Fruit fly (Drosophila melanogaster) whole organism, embryonic: ENCODE results near the gene Irbp18.
A peak's percentile ranks its signal among the peaks of the same experiment; 100 is the strongest.

Source experiments
- B-H1 ChIP-seq: fragments of 200-800 bp; sonication (Bioruptor generic); IDR thresholded peaks from 3 replicates; pipeline ENCODE4 v1.3.6; 2022; ENCODE audit warnings: missing biosample characterization, missing genetic modification characterization
- CG12299 ChIP-seq: fragments of 200-800 bp; sonication (Bioruptor generic); optimal IDR thresholded peaks from 2 replicates; lab custom pipeline; 2018; ENCODE audit warnings: missing biosample characterization, mild to moderate bottlenecking, missing genetic modification characterization
- CG13775 ChIP-seq: fragments of 200-800 bp; sonication (Bioruptor generic); optimal IDR thresholded peaks from 3 replicates; lab custom pipeline; 2017; ENCODE audit warnings: missing biosample characterization, mild to moderate bottlenecking, missing genetic modification characterization
- CG1647 ChIP-seq: fragments of 200-800 bp; sonication (Bioruptor generic); optimal IDR thresholded peaks from 3 replicates; lab custom pipeline; 2016; ENCODE audit warnings: missing biosample characterization, missing genetic modification characterization
- CG16779 ChIP-seq: fragments of 200-800 bp; sonication (Bioruptor generic); IDR thresholded peaks from 2 replicates; pipeline ENCODE4 v1.3.6; 2022; ENCODE audit warnings: missing biosample characterization, missing genetic modification characterization
- CG16813 ChIP-seq: fragments of 200-800 bp; sonication (Bioruptor generic); IDR thresholded peaks from 3 replicates; pipeline ENCODE4 v1.3.6; 2022; ENCODE audit warnings: missing biosample characterization, missing genetic modification characterization; ENCODE audit not compliant: partially characterized antibody
- CG17328 ChIP-seq: fragments of 200-800 bp; sonication (Bioruptor generic); IDR thresholded peaks from 2 replicates; pipeline ENCODE4 v1.3.6; 2022; ENCODE audit warnings: missing biosample characterization, missing genetic modification characterization
- CG30403 ChIP-seq: fragments of 200-800 bp; sonication (Bioruptor generic); optimal IDR thresholded peaks from 3 replicates; lab custom pipeline; 2016; ENCODE audit warnings: missing biosample characterization, missing genetic modification characterization
- CG30431 ChIP-seq: fragments of 200-800 bp; sonication (Bioruptor generic); optimal IDR thresholded peaks from 2 replicates; lab custom pipeline; 2017; ENCODE audit warnings: missing biosample characterization, missing genetic modification characterization
- CG4282 ChIP-seq: fragments of 200-800 bp; sonication (Bioruptor generic); optimal IDR thresholded peaks from 2 replicates; lab custom pipeline; 2016; ENCODE audit warnings: missing biosample characterization, missing genetic modification characterization
- CG4730 ChIP-seq: fragments of 200-800 bp; sonication (Bioruptor generic); IDR thresholded peaks from 2 replicates; pipeline ENCODE4 v1.3.6; 2022; ENCODE audit warnings: missing biosample characterization, missing genetic modification characterization
- CG4820 ChIP-seq: fragments of 200-800 bp; sonication (Bioruptor generic); optimal IDR thresholded peaks from 3 replicates; lab custom pipeline; 2016; ENCODE audit warnings: missing biosample characterization, missing genetic modification characterization
- CG6689 ChIP-seq: fragments of 200-800 bp; sonication (Bioruptor generic); IDR thresholded peaks from 2 replicates; pipeline ENCODE4 v1.3.6; 2022; ENCODE audit warnings: missing biosample characterization, missing genetic modification characterization
- CG7271 ChIP-seq: fragments of 200-800 bp; sonication (Bioruptor generic); optimal IDR thresholded peaks from 2 replicates; lab custom pipeline; 2018; ENCODE audit warnings: missing biosample characterization, mild to moderate bottlenecking, missing genetic modification characterization, moderate library complexity
- CG9609 ChIP-seq: fragments of 200-800 bp; sonication (Bioruptor generic); optimal IDR thresholded peaks from 3 replicates; lab custom pipeline; 2016; ENCODE audit warnings: missing biosample characterization, missing genetic modification characterization
- CHES-1-like ChIP-seq: fragments of 200-800 bp; sonication (Bioruptor generic); optimal IDR thresholded peaks from 2 replicates; lab custom pipeline; 2016; ENCODE audit warnings: missing biosample characterization, missing genetic modification characterization
- Chrac-16 ChIP-seq: fragments of 200-800 bp; sonication (Bioruptor generic); optimal IDR thresholded peaks from 3 replicates; lab custom pipeline; 2016; ENCODE audit warnings: missing biosample characterization, missing genetic modification characterization
- Dad ChIP-seq: fragments of 200-800 bp; sonication (Bioruptor generic); optimal IDR thresholded peaks from 3 replicates; lab custom pipeline; 2016; ENCODE audit warnings: missing biosample characterization, missing genetic modification characterization
- Dek ChIP-seq: fragments of 200-800 bp; sonication (Bioruptor generic); optimal IDR thresholded peaks from 3 replicates; lab custom pipeline; 2019; ENCODE audit warnings: missing biosample characterization, mild to moderate bottlenecking, missing genetic modification characterization, moderate library complexity
- Dll ChIP-seq: fragments of 200-800 bp; sonication (Bioruptor generic); IDR thresholded peaks from 4 replicates; pipeline ENCODE4 v1.3.6; 2022; ENCODE audit warnings: missing biosample characterization, missing genetic modification characterization; ENCODE audit not compliant: partially characterized antibody
- E2f2 ChIP-seq: fragments of 200-800 bp; sonication (Bioruptor generic); IDR thresholded peaks from 2 replicates; pipeline ENCODE4 v1.3.6; 2022; ENCODE audit warnings: missing biosample characterization, missing genetic modification characterization
- HLH54F ChIP-seq: fragments of 200-800 bp; sonication (Bioruptor generic); optimal IDR thresholded peaks from 3 replicates; lab custom pipeline; 2016; ENCODE audit warnings: missing biosample characterization, missing genetic modification characterization
- HmgZ ChIP-seq: fragments of 200-800 bp; sonication (Bioruptor generic); optimal IDR thresholded peaks from 2 replicates; lab custom pipeline; 2018; ENCODE audit warnings: missing biosample characterization, mild to moderate bottlenecking, missing genetic modification characterization
- Lhr ChIP-seq: fragments of 200-800 bp; sonication (Bioruptor generic); optimal IDR thresholded peaks from 3 replicates; lab custom pipeline; 2017; ENCODE audit warnings: mild to moderate bottlenecking, missing biosample characterization, missing genetic modification reagents, missing genetic modification characterization
- Lim3 ChIP-seq: fragments of 200-800 bp; sonication (Bioruptor generic); IDR thresholded peaks from 2 replicates; pipeline ENCODE4 v1.3.6; 2022; ENCODE audit warnings: missing biosample characterization, missing genetic modification characterization
- Mad ChIP-seq: fragments of 200-800 bp; sonication (Bioruptor generic); optimal IDR thresholded peaks from 2 replicates; lab custom pipeline; 2016; ENCODE audit warnings: missing biosample characterization, missing genetic modification characterization
- NK7.1 ChIP-seq: fragments of 200-800 bp; sonication (Bioruptor generic); optimal IDR thresholded peaks from 3 replicates; lab custom pipeline; 2016; ENCODE audit warnings: missing biosample characterization, missing genetic modification characterization
- Nf-YC ChIP-seq: fragments of 200-800 bp; optimal IDR thresholded peaks from 3 replicates; lab custom pipeline; 2019; ENCODE audit warnings: missing biosample characterization, mild to moderate bottlenecking, missing genetic modification characterization, moderate library complexity
- Poxn ChIP-seq: fragments of 200-800 bp; sonication (Bioruptor generic); IDR thresholded peaks from 2 replicates; pipeline ENCODE4 v1.3.6; 2022; ENCODE audit warnings: missing biosample characterization, missing genetic modification characterization
- Six4 ChIP-seq: fragments of 200-800 bp; sonication (Bioruptor generic); optimal IDR thresholded peaks from 2 replicates; lab custom pipeline; 2016; ENCODE audit warnings: missing biosample characterization, missing genetic modification characterization
- chif ChIP-seq, 2 experiments: fragments of 200-800 bp; sonication (Bioruptor generic); optimal IDR thresholded peaks; 3 replicates each; lab custom pipeline; 2016; ENCODE audit warnings: missing biosample characterization in 2 of 2, missing genetic modification characterization in 2 of 2
- chm ChIP-seq: fragments of 200-800 bp; sonication (Bioruptor generic); IDR thresholded peaks from 2 replicates; pipeline ENCODE4 v1.3.6; 2022; ENCODE audit warnings: missing biosample characterization, missing genetic modification characterization
- chn ChIP-seq: fragments of 200-800 bp; sonication (Bioruptor generic); optimal IDR thresholded peaks from 2 replicates; lab custom pipeline; 2016; ENCODE audit warnings: missing biosample characterization, missing genetic modification characterization
- danr ChIP-seq: fragments of 200-800 bp; sonication (Bioruptor generic); IDR thresholded peaks from 2 replicates; pipeline ENCODE4 v1.3.6; 2022; ENCODE audit warnings: missing biosample characterization, missing genetic modification characterization
- eve ChIP-seq, 2 experiments: fragments of >200 bp; optimal IDR thresholded peaks; 2 replicates each; lab custom pipeline; 2017; ENCODE audit warnings: missing biosample characterization in 2 of 2, missing genetic modification characterization in 2 of 2
- gt ChIP-seq: fragments of 200-800 bp; sonication (Bioruptor generic); IDR thresholded peaks from 2 replicates; pipeline ENCODE4 v1.3.6; 2022; ENCODE audit warnings: missing biosample characterization, missing genetic modification characterization
- hb ChIP-seq: fragments of 200-800 bp; sonication (Bioruptor generic); IDR thresholded peaks from 3 replicates; pipeline ENCODE4 v1.3.6; 2022; ENCODE audit warnings: missing biosample characterization, missing genetic modification characterization; ENCODE audit not compliant: partially characterized antibody
- hkb ChIP-seq, 2 experiments: fragments of 200-800 bp in 1 of 2; fragments of >200 bp in 1 of 2; sonication (Bioruptor generic) in 1 of 2; IDR thresholded peaks in 1 of 2; optimal IDR thresholded peaks in 1 of 2; 2 replicates each; pipeline versions ENCODE4 v1.3.6 to Lab custom; 2017 to 2022; ENCODE audit warnings: missing biosample characterization in 1 of 2, missing genetic modification characterization in 1 of 2
- kay ChIP-seq: fragments of 200-800 bp; sonication (Bioruptor generic); optimal IDR thresholded peaks from 2 replicates; lab custom pipeline; 2016; ENCODE audit warnings: missing biosample characterization, missing genetic modification characterization
- mam ChIP-seq: fragments of 200-800 bp; sonication (Bioruptor generic); optimal IDR thresholded peaks from 3 replicates; lab custom pipeline; 2016; ENCODE audit warnings: missing biosample characterization, missing genetic modification characterization
- nau ChIP-seq: fragments of 200-800 bp; sonication (Bioruptor generic); optimal IDR thresholded peaks from 3 replicates; lab custom pipeline; 2017; ENCODE audit warnings: missing biosample characterization, mild to moderate bottlenecking, missing genetic modification characterization, missing genetic modification reagents
- rib ChIP-seq: fragments of 200-800 bp; sonication (Bioruptor generic); IDR thresholded peaks from 2 replicates; pipeline ENCODE4 v1.3.6; 2022; ENCODE audit warnings: missing biosample characterization, missing genetic modification characterization
- row ChIP-seq: fragments of 200-800 bp; sonication (Bioruptor generic); IDR thresholded peaks from 3 replicates; pipeline ENCODE4 v1.3.6; 2022; ENCODE audit warnings: missing biosample characterization, missing genetic modification characterization
- schlank ChIP-seq: fragments of 200-800 bp; sonication (Bioruptor generic); optimal IDR thresholded peaks from 2 replicates; lab custom pipeline; 2018; ENCODE audit warnings: missing biosample characterization, mild to moderate bottlenecking, missing genetic modification characterization
- sqz ChIP-seq: fragments of 200-800 bp; sonication (Bioruptor generic); optimal IDR thresholded peaks from 3 replicates; lab custom pipeline; 2018; ENCODE audit warnings: missing biosample characterization, mild to moderate bottlenecking, missing genetic modification characterization
- vvl ChIP-seq: fragments of 200-800 bp; sonication (Bioruptor generic); IDR thresholded peaks from 2 replicates; pipeline ENCODE4 v1.3.6; 2022; ENCODE audit warnings: missing biosample characterization, missing genetic modification characterization
- wor ChIP-seq: fragments of 200-800 bp; sonication (Bioruptor generic); IDR thresholded peaks from 2 replicates; pipeline ENCODE4 v1.3.6; 2022; ENCODE audit warnings: missing biosample characterization, missing genetic modification characterization
- yki ChIP-seq: fragments of >200 bp; optimal IDR thresholded peaks from 3 replicates; lab custom pipeline; 2018
- zen2 ChIP-seq: fragments of 200-800 bp; sonication (Bioruptor generic); IDR thresholded peaks from 3 replicates; pipeline ENCODE4 v1.3.6; 2022; ENCODE audit warnings: missing biosample characterization, missing genetic modification characterization; ENCODE audit not compliant: partially characterized antibody
- zfh2 ChIP-seq: fragments of 200-800 bp; sonication (Bioruptor generic); optimal IDR thresholded peaks from 2 replicates; lab custom pipeline; 2016; ENCODE audit warnings: missing biosample characterization, missing genetic modification characterization

Irbp18 gene

DNA sequence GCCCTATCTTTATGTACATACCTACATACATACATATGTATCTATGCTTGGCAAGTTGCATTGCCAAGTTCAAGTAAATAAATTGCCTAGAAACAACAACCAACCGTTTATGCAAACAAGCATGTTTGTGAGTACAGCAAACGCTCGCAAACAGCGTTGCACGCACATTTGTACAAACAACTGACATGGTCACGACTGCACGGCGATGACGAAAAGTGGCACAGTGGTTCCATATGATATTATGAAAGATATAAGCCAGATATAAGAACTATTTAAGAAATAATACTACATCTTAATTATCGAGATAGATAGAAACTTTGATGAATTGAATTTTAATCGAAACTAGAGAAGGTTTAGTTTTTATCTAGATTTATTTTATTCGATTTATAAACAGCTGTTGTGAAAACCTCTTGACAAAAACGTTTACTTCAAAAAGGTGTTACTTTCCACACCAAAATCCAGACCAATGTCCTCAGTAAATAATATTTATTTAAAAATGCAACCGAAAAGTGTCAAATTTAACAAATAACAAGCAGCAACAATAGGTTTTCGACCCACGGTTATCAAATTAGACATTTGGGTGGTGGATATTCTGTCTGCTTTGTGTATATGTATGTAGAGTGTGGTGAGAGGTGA is 8.1 kb downstream of the Irbp18 start (continued):
- TF ChIP-seq Poxn (GFP tag; lab: Robert Waterston, UW) (no peak), mam (GFP tag; lab: Kevin White, UChicago) (peak; percentile 71), CG1647 (GFP tag; lab: Kevin White, UChicago) (peak; percentile 73), hb (GFP tag; lab: Robert Waterston, UW) (no peak), Six4 (GFP tag; lab: Kevin White, UChicago) (peak; percentile 92), chif (GFP tag; optimal IDR thresholded peaks at IDR 0.05; lab: Kevin White, UChicago) (peak; percentile 83), yki (lab: Kevin White, UChicago) (no peak), Dll (GFP tag; lab: Robert Waterston, UW) (0 out of 4 replicates have a peak, but pooled peaks have one; percentile 25), rib (GFP tag; lab: Robert Waterston, UW) (no peak), Chrac-16 (peak; percentile 91), NK7.1 (GFP tag; lab: Kevin White, UChicago) (peak; percentile 79), nau (peak; percentile 93), Lim3 (peak; percentile 33; the same call in 1 of the 2 replicates), CG4282 (GFP tag; lab: Kevin White, UChicago) (peak; percentile 83), E2f2 (GFP tag; lab: Robert Waterston, UW) (peak; percentile 72), CG6689 (GFP tag; lab: Robert Waterston, UW) (peak; percentile 90), Mad (GFP tag; lab: Kevin White, UChicago) (peak; percentile 77), kay (peak; percentile 90), sqz (peak; percentile 86), Lhr (GFP tag; lab: Kevin White, UChicago) (peak; percentile 81), row (GFP tag; lab: Robert Waterston, UW) (peak; percentile 90), B-H1 (GFP tag; lab: Robert Waterston, UW) (peak; percentile 50), chm (GFP tag; lab: Robert Waterston, UW) (peak; percentile 94; the same call in 1 of the 2 replicates), CG16813 (GFP tag; lab: Robert Waterston, UW) (peak; percentile 49; the same call in 1 of the 3 replicates), vvl (GFP tag; lab: Robert Waterston, UW) (peak; percentile 79), Nf-YC (tag; lab: Kevin White, UChicago) (peak; percentile 84), eve (GFP tag; optimal IDR thresholded peaks at IDR 0.05; lab: Kevin White, UChicago) (peak; percentile 1 to 98), zen2 (no peak), CG4730 (GFP tag; lab: Robert Waterston, UW) (peak; percentile 49), HLH54F (peak; percentile 57), CG30403 (peak; percentile 94), CG12299 (tag; lab: Kevin White, UChicago) (peak; percentile 80), chn (GFP tag; lab: Kevin White, UChicago) (peak; percentile 84), CG16779 (GFP tag; lab: Robert Waterston, UW) (no peak), CG9609 (GFP tag; lab: Kevin White, UChicago) (peak; percentile 54), CHES-1-like (GFP tag; lab: Kevin White, UChicago) (peak; percentile 75), Dek (tag; lab: Kevin White, UChicago) (peak; percentile 76), HmgZ (tag; lab: Kevin White, UChicago) (peak; percentile 77), danr (peak; percentile 58; the same call in 1 of the 2 replicates), wor (GFP tag; lab: Robert Waterston, UW) (peak; percentile 86), CG7271 (peak; percentile 67), gt (GFP tag; lab: Robert Waterston, UW) (peak; percentile 21; the same call in 1 of the 2 replicates), CG4820 (GFP tag; lab: Kevin White, UChicago) (peak; percentile 87), CG17328 (peak; percentile 70), zfh2 (GFP tag; lab: Kevin White, UChicago) (peak; percentile 46), CG13775 (GFP tag; lab: Kevin White, UChicago) (peak; percentile 92), schlank (tag; lab: Kevin White, UChicago) (no peak), CG30431 (GFP tag; lab: Kevin White, UChicago) (peak; percentile 87), hkb (optimal IDR thresholded peaks at IDR 0.05; lab: Kevin White, UChicago) (no peak), hkb (GFP tag; IDR thresholded peaks at IDR 0.05; lab: Robert Waterston, UW) (peak; percentile 93), Dad (GFP tag; lab: Kevin White, UChicago) (peak; percentile 63)
